Worm (Caenorhabditis elegans): ENCODE results near the gene F45D3.3.

F45D3.3 gene

DNA sequence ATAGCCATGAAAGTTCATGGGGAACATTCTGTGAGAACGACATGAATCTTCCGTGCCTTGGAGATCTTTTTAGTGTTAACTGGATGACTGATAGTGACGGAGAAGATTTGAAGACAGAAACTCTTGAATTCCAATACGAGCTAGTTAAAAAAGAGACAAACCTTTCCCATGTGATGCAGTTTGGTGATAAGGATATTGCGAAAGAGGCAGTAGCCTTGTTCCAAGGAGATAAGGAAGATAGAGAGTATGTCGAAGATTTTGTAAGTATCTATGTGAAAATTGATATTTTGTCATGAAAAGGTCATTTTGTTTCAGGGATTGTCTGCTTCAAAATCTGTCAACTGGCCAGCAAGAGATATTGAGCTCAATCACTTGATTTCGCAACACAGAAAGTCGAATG, 36.3 kb downstream of the F45D3.3 start:
- TF ChIP-seq unc-62 (GFP tag; optimal IDR thresholded peaks at IDR 0.05), result no peak

DNA sequence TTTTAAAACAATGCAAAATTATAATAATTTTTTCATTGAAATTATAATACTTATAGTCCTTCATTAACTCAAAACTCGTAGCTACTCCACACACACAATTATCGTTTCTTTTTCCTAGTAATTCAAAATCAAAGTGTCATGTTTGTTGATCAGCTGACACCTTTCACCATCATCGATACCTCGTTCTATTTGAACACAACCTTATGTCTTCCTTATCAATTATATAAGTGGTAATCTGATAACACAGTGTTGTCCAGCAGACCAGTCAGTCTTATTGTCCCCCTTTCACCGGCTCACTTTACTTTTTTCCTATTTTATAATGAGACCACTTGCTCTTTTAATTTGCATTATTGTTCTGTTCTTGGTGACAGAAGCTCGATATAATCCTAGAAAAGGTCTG, 37.4 kb downstream of the F45D3.3 start, which contains the start of the genes T28H10.2 and lgmn-1:
T28H10.2 (minus strand) TSS at position 177 of the 400 bp plus-strand sequence.
lgmn-1 (plus strand) TSS at position 284 of the 400 bp plus-strand sequence.
- no peak for TF ChIP-seq unc-62 (GFP tag; optimal IDR thresholded peaks at IDR 0.05)

DNA sequence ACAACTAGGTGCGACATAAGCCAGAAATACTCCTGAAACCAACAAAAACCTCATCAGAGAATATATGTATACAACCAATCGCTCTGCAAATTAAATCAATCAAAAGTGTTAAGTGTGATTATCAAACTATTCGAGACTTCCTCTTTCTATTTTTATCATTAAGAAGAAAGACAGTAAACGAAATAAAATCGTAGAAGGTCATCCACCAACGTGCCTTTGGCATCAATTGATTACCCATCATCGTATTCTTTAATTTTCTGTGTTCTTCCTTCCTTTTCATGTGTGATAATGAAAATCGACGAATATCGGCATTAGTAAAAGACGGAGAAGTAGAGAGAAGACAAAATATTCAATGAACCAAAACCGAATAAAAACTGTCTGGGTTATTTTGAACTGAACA, 38.2 kb downstream of the F45D3.3 start:
- TF ChIP-seq unc-62 (GFP tag; optimal IDR thresholded peaks at IDR 0.05), result no peak

DNA sequence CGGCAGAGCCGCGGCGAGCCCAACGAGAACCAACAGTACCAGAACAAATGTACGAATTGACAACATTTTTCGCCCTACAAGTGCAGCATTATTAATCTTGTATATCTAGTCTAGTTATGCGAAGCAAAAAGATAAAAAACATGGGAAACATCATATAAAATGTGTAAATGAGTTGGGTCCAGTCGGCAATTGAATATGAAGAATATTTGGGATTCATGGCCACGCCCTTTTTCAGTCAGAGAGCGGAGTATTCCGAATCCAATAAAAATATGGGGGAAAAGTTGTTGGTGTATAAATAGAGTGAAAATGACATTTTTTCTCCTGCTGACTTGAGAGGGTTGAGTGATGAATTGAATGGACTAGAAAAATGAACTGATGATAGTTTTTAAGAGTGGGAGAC, 44.0 kb downstream of the F45D3.3 start, which contains the start of gene nlp-46:
nlp-46 (minus strand) TSS at position 101 of the 400 bp plus-strand sequence.
- TF ChIP-seq unc-62 (GFP tag; optimal IDR thresholded peaks at IDR 0.05), result no peak

ce11 chrV:12505730-12506129, 44.5 kb downstream of the F45D3.3 start:
- no peak for TF ChIP-seq unc-62 (GFP tag; optimal IDR thresholded peaks at IDR 0.05)

ce11 chrV:12503494-12503893, 46.7 kb downstream of the F45D3.3 start, which contains the start of gene T28H10.1:
T28H10.1 (plus strand) TSS chrV:12503794.
- no peak for TF ChIP-seq unc-62 (GFP tag; optimal IDR thresholded peaks at IDR 0.05)

All from whole organism, dauer.